Worm (Caenorhabditis elegans): Measurements from ENCODE around the gene zipt-13.

Gene zipt-13

DNA sequence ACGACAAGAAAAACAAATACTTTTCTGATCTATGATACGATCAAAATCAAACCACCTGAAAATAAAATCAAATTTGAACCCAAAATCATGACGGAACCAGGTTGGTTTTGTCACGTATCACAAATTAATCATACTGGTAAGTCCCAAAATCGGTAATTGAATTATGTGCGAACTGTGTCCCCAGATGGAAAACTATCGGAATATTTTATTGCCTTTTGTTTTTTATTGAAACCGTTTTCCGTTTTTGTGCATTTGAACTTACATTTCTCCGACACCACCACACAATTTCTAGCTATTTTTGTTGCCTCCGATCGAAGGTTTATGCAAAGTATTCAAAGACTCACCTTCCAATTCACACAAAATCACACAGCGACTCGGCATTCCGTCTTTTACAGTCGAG lies 36.6 kb upstream of the zipt-13 start, which contains the start of gene F41E7.2:
Gene F41E7.2 (plus strand): TSS at position 301 of the 400 bp plus-strand sequence.
- TF ChIP-seq snpc-3.4 (tag; optimal IDR thresholded peaks at IDR 0.05) (no peak), F33H1.4 (GFP tag; IDR thresholded peaks at IDR 0.05) (no peak), nfyb-1 (GFP tag; IDR thresholded peaks at IDR 0.05) (no peak), F57A8.1 (GFP tag; optimal IDR thresholded peaks at IDR 0.05) (no peak), tbp1 (GFP tag; optimal IDR thresholded peaks at IDR 0.05) (no peak), efl-1 (GFP tag; optimal IDR thresholded peaks at IDR 0.05) (no peak), Y53F4B.3 (GFP tag; IDR thresholded peaks at IDR 0.05) (no peak), somi-1 (GFP tag; optimal IDR thresholded peaks at IDR 0.05) (no peak), chd-7 (tag; optimal IDR thresholded peaks at IDR 0.05) (no peak), bed-1 (GFP tag; IDR thresholded peaks at IDR 0.05) (no peak), C06A6.2 (GFP tag; conservative IDR thresholded peaks at IDR 0.05) (no peak)

- TF ChIP-seq nfya-2 (GFP tag; IDR thresholded peaks at IDR 0.05) (no peak), madf-8 (GFP tag; conservative IDR thresholded peaks at IDR 0.05) (no peak), hsf-1 (GFP tag; IDR thresholded peaks at IDR 0.05) (no peak), lsy-27 (tag; optimal IDR thresholded peaks at IDR 0.05; ENCODE audit: borderline replicate concordance, insufficient read depth) (no peak), ceh-79 (tag; optimal IDR thresholded peaks at IDR 0.05) (no peak), gei-17 (GFP tag; optimal IDR thresholded peaks at IDR 0.05) (no peak), snpc-4 (GFP tag; optimal IDR thresholded peaks at IDR 0.05) (no peak), snpc-4 (tag; optimal IDR thresholded peaks at IDR 0.05) (no peak), ets-4 (GFP tag; optimal IDR thresholded peaks at IDR 0.05) (no peak), F22D6.2 (tag; optimal IDR thresholded peaks at IDR 0.05) (no peak), tbp1 (GFP tag; optimal IDR thresholded peaks at IDR 0.05) (no peak), D2030.7 (GFP tag; IDR thresholded peaks at IDR 0.05) (no peak), dox-1 (GFP tag; IDR thresholded peaks at IDR 0.05) (no peak), ceh-58 (GFP tag; IDR thresholded peaks at IDR 0.05) (no peak), mes-4 (tag; optimal IDR thresholded peaks at IDR 0.05) (no peak), let-526 (GFP tag; IDR thresholded peaks at IDR 0.05) (no peak), egl-18 (GFP tag; IDR thresholded peaks at IDR 0.05) (no peak), aptf-3 (GFP tag; IDR thresholded peaks at IDR 0.05) (no peak)
Observed at ce11 chrX:10262299-10262698, 25.6 kb upstream of the zipt-13 start.

DNA sequence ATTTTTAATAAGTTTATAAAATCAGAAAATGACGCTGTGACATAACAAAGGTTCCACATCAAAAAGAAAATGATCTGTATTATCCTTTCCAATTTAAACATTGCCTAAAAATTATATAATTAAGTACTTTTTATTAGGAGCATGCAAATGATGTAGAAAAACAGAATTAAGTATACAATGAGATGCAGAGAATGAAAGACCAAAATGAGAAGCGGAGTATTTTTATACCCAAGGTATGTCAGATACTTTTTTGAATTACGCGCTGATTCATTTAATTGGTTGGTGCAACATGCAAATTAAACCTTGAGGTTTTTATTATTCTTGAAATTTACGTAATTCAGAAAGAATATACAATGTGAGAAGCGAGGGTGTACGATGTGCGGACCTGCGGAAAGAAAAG lies 23.3 kb upstream of the zipt-13 start, which contains the start of gene C32A9.1:
Gene C32A9.1 (minus strand): TSS at position 101 of the 400 bp plus-strand sequence.
- TF ChIP-seq ztf-6 (GFP tag; IDR thresholded peaks at IDR 0.05) (no peak), hlh-12 (tag; optimal IDR thresholded peaks at IDR 0.05) (no peak), Y79H2A.3 (GFP tag; conservative IDR thresholded peaks at IDR 0.05) (no peak), let-526 (GFP tag; IDR thresholded peaks at IDR 0.05) (no peak), cebp-1 (GFP tag; IDR thresholded peaks at IDR 0.05) (no peak), cebp-1 (tag; optimal IDR thresholded peaks at IDR 0.05) (no peak), lag-1 (GFP tag; IDR thresholded peaks at IDR 0.05) (no peak), gei-17 (GFP tag; optimal IDR thresholded peaks at IDR 0.05) (no peak), ztf-25 (GFP tag; IDR thresholded peaks at IDR 0.05) (no peak), madf-10 (tag; optimal IDR thresholded peaks at IDR 0.05) (no peak), attf-5 (GFP tag; optimal IDR thresholded peaks at IDR 0.05) (no peak), ztf-28 (GFP tag; IDR thresholded peaks at IDR 0.05) (no peak), F49E8.2 (tag; optimal IDR thresholded peaks at IDR 0.05; ENCODE audit: insufficient read depth) (no peak), mcd-1 (GFP tag; IDR thresholded peaks at IDR 0.05) (no peak), ceh-100 (GFP tag; IDR thresholded peaks at IDR 0.05) (no peak), nfya-1 (tag; optimal IDR thresholded peaks at IDR 0.05; ENCODE audit: borderline replicate concordance, insufficient read depth) (no peak), madf-8 (GFP tag; conservative IDR thresholded peaks at IDR 0.05) (no peak), nfyb-1 (GFP tag; IDR thresholded peaks at IDR 0.05) (no peak)

Measured in whole organism, young adult.